Fruit fly (Drosophila melanogaster) whole organism, adult: ENCODE data around the gene REPTOR-BP.

Experiments used
- CG11617 ChIP-seq: fragments of 200-800 bp; sonication (Bioruptor generic); optimal IDR thresholded peaks from 2 replicates; lab custom pipeline; 2017; ENCODE audit warnings: mild to moderate bottlenecking, missing biosample characterization, missing genetic modification reagents, missing genetic modification characterization
- CG12768 ChIP-seq: fragments of 200-800 bp; sonication (Bioruptor generic); optimal IDR thresholded peaks from 2 replicates; lab custom pipeline; 2017; ENCODE audit warnings: missing biosample characterization, missing genetic modification characterization, mild to moderate bottlenecking, moderate library complexity, missing genetic modification reagents
- CG14711 ChIP-seq: fragments of 200-800 bp; sonication (Bioruptor generic); optimal IDR thresholded peaks from 2 replicates; lab custom pipeline; 2018; ENCODE audit warnings: missing biosample characterization, mild to moderate bottlenecking, missing genetic modification characterization, moderate library complexity
- CG1620 ChIP-seq: fragments of 200-800 bp; sonication (Bioruptor generic); optimal IDR thresholded peaks from 2 replicates; lab custom pipeline; 2016; ENCODE audit warnings: missing biosample characterization, missing genetic modification characterization
- CG33017 ChIP-seq: fragments of 200-800 bp; sonication (Bioruptor generic); optimal IDR thresholded peaks from 2 replicates; lab custom pipeline; 2018; ENCODE audit warnings: missing biosample characterization, mild to moderate bottlenecking, missing genetic modification characterization, moderate library complexity
- CG5204 ChIP-seq: fragments of 200-800 bp; sonication (Bioruptor generic); optimal IDR thresholded peaks from 2 replicates; lab custom pipeline; 2016; ENCODE audit warnings: missing biosample characterization, missing genetic modification characterization
- CG7045 ChIP-seq: fragments of 200-800 bp; sonication (Bioruptor generic); optimal IDR thresholded peaks from 2 replicates; lab custom pipeline; 2017; ENCODE audit warnings: missing biosample characterization, mild to moderate bottlenecking, missing genetic modification characterization
- CG7101 ChIP-seq: fragments of 200-800 bp; sonication (Bioruptor generic); optimal IDR thresholded peaks from 2 replicates; lab custom pipeline; 2018; ENCODE audit warnings: missing biosample characterization, mild to moderate bottlenecking, missing genetic modification characterization, moderate library complexity
- Clk ChIP-seq: fragments of 200-800 bp; sonication (Bioruptor generic); optimal IDR thresholded peaks from 2 replicates; lab custom pipeline; 2017; ENCODE audit warnings: missing biosample characterization, missing genetic modification characterization
- Crg-1 ChIP-seq: fragments of 200-800 bp; sonication (Bioruptor generic); optimal IDR thresholded peaks from 2 replicates; lab custom pipeline; 2016; ENCODE audit warnings: missing biosample characterization, missing genetic modification characterization
- Hr96 ChIP-seq: fragments of 200-800 bp; sonication (Bioruptor generic); optimal IDR thresholded peaks from 2 replicates; lab custom pipeline; 2016; ENCODE audit warnings: missing biosample characterization, missing genetic modification characterization
- Mnt ChIP-seq: fragments of 200-800 bp; sonication (Bioruptor generic); optimal IDR thresholded peaks from 2 replicates; lab custom pipeline; 2016; ENCODE audit warnings: missing biosample characterization, mild to moderate bottlenecking, missing genetic modification characterization
- bab1 ChIP-seq: fragments of 200-800 bp; sonication (Bioruptor generic); optimal IDR thresholded peaks from 3 replicates; lab custom pipeline; 2019; ENCODE audit warnings: missing biosample characterization, mild to moderate bottlenecking, missing genetic modification characterization, moderate library complexity
- cic ChIP-seq: fragments of 200-800 bp; sonication (Bioruptor generic); optimal IDR thresholded peaks from 2 replicates; lab custom pipeline; 2017; ENCODE audit warnings: missing biosample characterization, mild to moderate bottlenecking, missing genetic modification characterization, moderate library complexity
- cnc ChIP-seq, 2 experiments: fragments of >200 bp; optimal IDR thresholded peaks; 2 replicates each; lab custom pipeline; 2017
- kay ChIP-seq: fragments of 200-800 bp; sonication (Bioruptor generic); peaks from one replicate; lab custom pipeline; 2016; ENCODE audit warnings: missing biosample characterization, missing genetic modification characterization, borderline replicate concordance
- ovo ChIP-seq: fragments of 200-800 bp; sonication (Bioruptor generic); optimal IDR thresholded peaks from 2 replicates; lab custom pipeline; 2016; ENCODE audit warnings: missing biosample characterization, missing genetic modification characterization
- pad ChIP-seq: fragments of 200-800 bp; sonication (Bioruptor generic); optimal IDR thresholded peaks from 3 replicates; lab custom pipeline; 2017; ENCODE audit warnings: missing biosample characterization, missing genetic modification characterization, mild to moderate bottlenecking, moderate library complexity, missing genetic modification reagents
- tj ChIP-seq: fragments of 200-800 bp; sonication (Bioruptor generic); optimal IDR thresholded peaks from 3 replicates; lab custom pipeline; 2017; ENCODE audit warnings: missing biosample characterization, mild to moderate bottlenecking, missing genetic modification characterization, moderate library complexity
- toe ChIP-seq: fragments of 200-800 bp; sonication (Bioruptor generic); optimal IDR thresholded peaks from 2 replicates; lab custom pipeline; 2016; ENCODE audit warnings: missing biosample characterization, missing genetic modification characterization

REPTOR-BP gene

dm6 chr2L:10292066-10292560 lies 28.2 kb downstream of the REPTOR-BP start, which contains the start of gene Ufd4:
TSS of gene Ufd4 (minus strand) at chr2L:10292365.
- TF ChIP-seq cnc (optimal IDR thresholded peaks at IDR 0.05; lab: Kevin White, UChicago): no peak
- TF ChIP-seq pad: no peak
- peak; percentile 53 for TF ChIP-seq CG11617 (GFP tag; lab: Kevin White, UChicago)
- TF ChIP-seq Crg-1: no peak
- TF ChIP-seq ovo (GFP tag; lab: Kevin White, UChicago): no peak
- TF ChIP-seq CG7101 (tag; lab: Kevin White, UChicago): peak; percentile 55
- peak; percentile 61 for TF ChIP-seq CG7045
- no peak for TF ChIP-seq toe (GFP tag; lab: Kevin White, UChicago)
- TF ChIP-seq Hr96 (GFP tag; lab: Kevin White, UChicago): no peak
- TF ChIP-seq tj (GFP tag; lab: Kevin White, UChicago): peak; percentile 1
- TF ChIP-seq cic: peak; percentile 14
- TF ChIP-seq CG1620: peak; percentile 14
- TF ChIP-seq CG14711 (tag; lab: Kevin White, UChicago): peak; percentile 58
- TF ChIP-seq bab1: peak; percentile 68
- no peak for TF ChIP-seq CG5204 (GFP tag; lab: Kevin White, UChicago)
- TF ChIP-seq kay (GFP tag; lab: Kevin White, UChicago): no peak
- TF ChIP-seq CG12768 (GFP tag; lab: Kevin White, UChicago): peak; percentile 30
- TF ChIP-seq CG33017: peak; percentile 62
- no peak for TF ChIP-seq Clk (GFP tag; lab: Kevin White, UChicago)
- peak; percentile 56 for TF ChIP-seq Mnt (GFP tag; lab: Kevin White, UChicago)

dm6 chr2L:10294798-10295669 lies 31.1 kb downstream of the REPTOR-BP start, which contains the start of gene Hand:
TSS of gene Hand (minus strand) at chr2L:10295385.
- TF ChIP-seq kay (GFP tag; lab: Kevin White, UChicago): peak; percentile 93
- TF ChIP-seq Crg-1: no peak
- no peak for TF ChIP-seq Hr96 (GFP tag; lab: Kevin White, UChicago)

- TF ChIP-seq ovo (GFP tag; lab: Kevin White, UChicago) (no peak), CG12768 (GFP tag; lab: Kevin White, UChicago) (no peak), kay (GFP tag; lab: Kevin White, UChicago) (peak; percentile 75), tj (GFP tag; lab: Kevin White, UChicago) (peak; percentile 4)
Measured at dm6 chr2L:10298306-10298705, 34.4 kb downstream of the REPTOR-BP start.

- TF ChIP-seq CG7101 (tag; lab: Kevin White, UChicago): no peak
- TF ChIP-seq kay (GFP tag; lab: Kevin White, UChicago): peak; percentile 93
- TF ChIP-seq tj (GFP tag; lab: Kevin White, UChicago): peak; percentile 30
Measured at dm6 chr2L:10299077-10299809, 35.3 kb downstream of the REPTOR-BP start.

- no peak for TF ChIP-seq ovo (GFP tag; lab: Kevin White, UChicago)
- peak; percentile 21 for TF ChIP-seq CG7045
- no peak for TF ChIP-seq pad
- peak; percentile 55 for TF ChIP-seq CG33017
- TF ChIP-seq CG11617 (GFP tag; lab: Kevin White, UChicago): peak; percentile 70
- peak; percentile 63 for TF ChIP-seq CG14711 (tag; lab: Kevin White, UChicago)
- no peak for TF ChIP-seq cnc (optimal IDR thresholded peaks at IDR 0.05; lab: Kevin White, UChicago)
- TF ChIP-seq Crg-1: peak; percentile 5
- peak; percentile 62 for TF ChIP-seq bab1
- no peak for TF ChIP-seq CG12768 (GFP tag; lab: Kevin White, UChicago)
- TF ChIP-seq tj (GFP tag; lab: Kevin White, UChicago): peak; percentile 2
- TF ChIP-seq cic: no peak
- TF ChIP-seq CG1620: no peak
- peak; percentile 73 for TF ChIP-seq CG7101 (tag; lab: Kevin White, UChicago)
Measured at dm6 chr2L:10299810-10300147, 35.9 kb downstream of the REPTOR-BP start, which contains the start of gene CYLD. TSS of gene CYLD (minus strand) at chr2L:10299847.

dm6 chr2L:10301918-10302317 lies 38.0 kb downstream of the REPTOR-BP start, which contains the start of gene CG13138:
TSS of gene CG13138 (minus strand) at chr2L:10302018.
- TF ChIP-seq Mnt (GFP tag; lab: Kevin White, UChicago) (no peak), CG1620 (no peak), Hr96 (GFP tag; lab: Kevin White, UChicago) (no peak), cnc (optimal IDR thresholded peaks at IDR 0.05; lab: Kevin White, UChicago) (no peak), bab1 (no peak), tj (GFP tag; lab: Kevin White, UChicago) (no peak), CG7045 (no peak), toe (GFP tag; lab: Kevin White, UChicago) (no peak), Clk (GFP tag; lab: Kevin White, UChicago) (no peak), kay (GFP tag; lab: Kevin White, UChicago) (no peak), CG14711 (tag; lab: Kevin White, UChicago) (no peak), CG7101 (tag; lab: Kevin White, UChicago) (no peak), CG11617 (GFP tag; lab: Kevin White, UChicago) (no peak), cic (no peak), CG5204 (GFP tag; lab: Kevin White, UChicago) (no peak), CG12768 (GFP tag; lab: Kevin White, UChicago) (no peak), CG33017 (no peak), Crg-1 (no peak), pad (no peak)
